Fruit fly (Drosophila melanogaster) whole organism, embryonic: ENCODE data around the gene Gr2a.

ENCODE experiments used
- Aef1 ChIP-seq: fragments of 200-800 bp; sonication (Bioruptor generic); IDR thresholded peaks from 3 replicates; pipeline ENCODE4 v1.3.6; 2022; ENCODE audit warnings: missing biosample characterization, missing genetic modification characterization
- BEAF-32 ChIP-seq: fragments of 200-800 bp; sonication (Bioruptor generic); optimal IDR thresholded peaks from 3 replicates; lab custom pipeline; 2017; ENCODE audit warnings: missing biosample characterization, missing genetic modification characterization, mild to moderate bottlenecking, moderate library complexity, missing genetic modification reagents
- CG12659 ChIP-seq: fragments of 200-800 bp; sonication (Bioruptor generic); optimal IDR thresholded peaks from 3 replicates; lab custom pipeline; 2017; ENCODE audit warnings: mild to moderate bottlenecking, missing biosample characterization, missing genetic modification reagents, missing genetic modification characterization
- CG12942 ChIP-seq: fragments of 200-800 bp; sonication (Bioruptor generic); optimal IDR thresholded peaks from 3 replicates; lab custom pipeline; 2016; ENCODE audit warnings: missing biosample characterization, missing genetic modification characterization
- CG14050 ChIP-seq: fragments of 200-800 bp; sonication (Bioruptor generic); IDR thresholded peaks from 3 replicates; pipeline ENCODE4 v1.3.6; 2022; ENCODE audit warnings: missing biosample characterization, missing genetic modification characterization
- CG14860 ChIP-seq: fragments of 200-800 bp; sonication (Bioruptor generic); IDR thresholded peaks from 3 replicates; pipeline ENCODE4 v1.3.6; 2022; ENCODE audit warnings: missing biosample characterization, missing genetic modification characterization; ENCODE audit not compliant: partially characterized antibody
- CG15479 ChIP-seq: fragments of 200-800 bp; sonication (Bioruptor generic); optimal IDR thresholded peaks from 3 replicates; lab custom pipeline; 2019; ENCODE audit warnings: missing biosample characterization, mild to moderate bottlenecking, missing genetic modification characterization, moderate library complexity
- CG17829 ChIP-seq: fragments of 200-800 bp; optimal IDR thresholded peaks from 2 replicates; lab custom pipeline; 2019; ENCODE audit warnings: missing biosample characterization, mild to moderate bottlenecking, missing genetic modification characterization, moderate library complexity
- CG18476 ChIP-seq: fragments of 200-800 bp; sonication (Bioruptor generic); optimal IDR thresholded peaks from 2 replicates; lab custom pipeline; 2016; ENCODE audit warnings: missing biosample characterization, mild to moderate bottlenecking, missing genetic modification characterization
- CG18599 ChIP-seq: fragments of 200-800 bp; sonication (Bioruptor generic); optimal IDR thresholded peaks from 3 replicates; lab custom pipeline; 2017; ENCODE audit warnings: missing biosample characterization, missing genetic modification characterization, mild to moderate bottlenecking, moderate library complexity, missing genetic modification reagents
- CG2116 ChIP-seq: fragments of 200-800 bp; sonication (Bioruptor generic); optimal IDR thresholded peaks from 3 replicates; lab custom pipeline; 2018; ENCODE audit warnings: missing biosample characterization, mild to moderate bottlenecking, missing genetic modification characterization
- CG31224 ChIP-seq: fragments of 200-800 bp; sonication (Bioruptor generic); IDR thresholded peaks from 2 replicates; pipeline ENCODE4 v1.3.6; 2022; ENCODE audit warnings: missing biosample characterization, missing genetic modification characterization
- CG3847 ChIP-seq: fragments of 200-800 bp; sonication (Bioruptor generic); IDR thresholded peaks from 2 replicates; pipeline ENCODE4 v1.3.6; 2022; ENCODE audit warnings: missing biosample characterization, missing genetic modification characterization
- CG4707 ChIP-seq: fragments of 200-800 bp; sonication (Bioruptor generic); optimal IDR thresholded peaks from 2 replicates; lab custom pipeline; 2018; ENCODE audit warnings: missing biosample characterization, mild to moderate bottlenecking, missing genetic modification characterization, moderate library complexity
- CG9727 ChIP-seq: fragments of 200-800 bp; sonication (Bioruptor generic); optimal IDR thresholded peaks from 3 replicates; lab custom pipeline; 2017; ENCODE audit warnings: missing biosample characterization, mild to moderate bottlenecking, missing genetic modification characterization
- Hand ChIP-seq: fragments of 200-800 bp; sonication (Bioruptor generic); optimal IDR thresholded peaks from 2 replicates; lab custom pipeline; 2017; ENCODE audit warnings: mild to moderate bottlenecking, missing biosample characterization, missing genetic modification reagents, missing genetic modification characterization
- Hr51 ChIP-seq, 2 experiments: fragments of 200-800 bp; sonication (Bioruptor generic); optimal IDR thresholded peaks; 2 replicates in 1 of 2; 3 replicates in 1 of 2; lab custom pipeline; 2016 to 2018; ENCODE audit warnings: missing biosample characterization in 2 of 2, missing genetic modification characterization in 2 of 2, mild to moderate bottlenecking in 1 of 2, moderate library complexity in 1 of 2
- Jarid2 ChIP-seq: fragments of 200-800 bp; sonication (Bioruptor generic); optimal IDR thresholded peaks from 3 replicates; lab custom pipeline; 2017; ENCODE audit warnings: mild to moderate bottlenecking, missing biosample characterization, missing genetic modification reagents, missing genetic modification characterization
- Lim3 ChIP-seq: fragments of 200-800 bp; sonication (Bioruptor generic); IDR thresholded peaks from 2 replicates; pipeline ENCODE4 v1.3.6; 2022; ENCODE audit warnings: missing biosample characterization, missing genetic modification characterization
- MTF-1 ChIP-seq: fragments of 200-800 bp; sonication (Bioruptor generic); optimal IDR thresholded peaks from 2 replicates; lab custom pipeline; 2018; ENCODE audit warnings: missing biosample characterization, mild to moderate bottlenecking, missing genetic modification characterization, borderline replicate concordance
- NK7.1 ChIP-seq: fragments of 200-800 bp; sonication (Bioruptor generic); optimal IDR thresholded peaks from 3 replicates; lab custom pipeline; 2016; ENCODE audit warnings: missing biosample characterization, missing genetic modification characterization
- Nf-YC ChIP-seq: fragments of 200-800 bp; optimal IDR thresholded peaks from 3 replicates; lab custom pipeline; 2019; ENCODE audit warnings: missing biosample characterization, mild to moderate bottlenecking, missing genetic modification characterization, moderate library complexity
- Trl ChIP-seq, 3 experiments: fragments of >200 bp in 2 of 3; fragments of 200-800 bp in 1 of 3; sonication (Bioruptor generic) in 1 of 3; optimal IDR thresholded peaks; 2 replicates in 1 of 3; 3 replicates in 2 of 3; lab custom pipeline; 2016 to 2017; ENCODE audit warnings: missing biosample characterization in 1 of 3, missing genetic modification characterization in 1 of 3
- aop ChIP-seq: fragments of 200-800 bp; sonication (Bioruptor generic); IDR thresholded peaks from 2 replicates; pipeline ENCODE4 v1.3.6; 2022; ENCODE audit warnings: missing biosample characterization, missing genetic modification characterization
- az2 ChIP-seq: fragments of 200-800 bp; sonication (Bioruptor generic); optimal IDR thresholded peaks from 3 replicates; lab custom pipeline; 2016; ENCODE audit warnings: missing biosample characterization, missing genetic modification characterization
- chinmo ChIP-seq: fragments of 200-800 bp; sonication (Bioruptor generic); IDR thresholded peaks from 4 replicates; pipeline ENCODE4 v1.3.6; 2022; ENCODE audit warnings: missing biosample characterization, missing genetic modification characterization; ENCODE audit not compliant: partially characterized antibody
- croc ChIP-seq: fragments of 200-800 bp; sonication (Bioruptor generic); conservative IDR thresholded peaks from 3 replicates; pipeline ENCODE4 v1.3.6; 2022; ENCODE audit warnings: missing biosample characterization, missing genetic modification characterization
- crp ChIP-seq, 2 experiments: fragments of 200-800 bp; sonication (Bioruptor generic); optimal IDR thresholded peaks; 2 replicates in 1 of 2; 3 replicates in 1 of 2; lab custom pipeline; 2017; ENCODE audit warnings: missing biosample characterization in 2 of 2, missing genetic modification characterization in 2 of 2, mild to moderate bottlenecking in 1 of 2, moderate library complexity in 1 of 2
- eve ChIP-seq, 2 experiments: fragments of >200 bp; optimal IDR thresholded peaks; 2 replicates each; lab custom pipeline; 2017; ENCODE audit warnings: missing biosample characterization in 2 of 2, missing genetic modification characterization in 2 of 2
- gcm2 ChIP-seq: fragments of 200-800 bp; sonication (Bioruptor generic); optimal IDR thresholded peaks from 2 replicates; lab custom pipeline; 2016; ENCODE audit warnings: missing biosample characterization, missing genetic modification characterization
- grn ChIP-seq: fragments of 200-800 bp; sonication (Bioruptor generic); optimal IDR thresholded peaks from 3 replicates; lab custom pipeline; 2017; ENCODE audit warnings: missing biosample characterization, missing genetic modification characterization
- lab ChIP-seq: fragments of 200-800 bp; sonication (Bioruptor generic); optimal IDR thresholded peaks from 3 replicates; lab custom pipeline; 2017; ENCODE audit warnings: missing biosample characterization, missing genetic modification characterization, mild to moderate bottlenecking, moderate library complexity, missing genetic modification reagents
- oc ChIP-seq: fragments of 200-800 bp; sonication (Bioruptor generic); optimal IDR thresholded peaks from 2 replicates; lab custom pipeline; 2018; ENCODE audit warnings: missing biosample characterization, mild to moderate bottlenecking, missing genetic modification characterization, moderate library complexity
- pan ChIP-seq, 4 experiments: fragments of >200 bp in 3 of 4; fragments of 200-800 bp in 1 of 4; sonication (Bioruptor generic) in 1 of 4; optimal IDR thresholded peaks in 3 of 4; IDR thresholded peaks in 1 of 4; 2 replicates each; pipeline versions ENCODE4 v1.3.6 to Lab custom; 2017 to 2022; ENCODE audit warnings: missing biosample characterization in 2 of 4, missing genetic modification characterization in 2 of 4, mixed read lengths in 1 of 4
- repo ChIP-seq: fragments of 200-800 bp; sonication (Bioruptor generic); optimal IDR thresholded peaks from 2 replicates; lab custom pipeline; 2016; ENCODE audit warnings: missing biosample characterization, missing genetic modification characterization
- scrt ChIP-seq: fragments of 200-800 bp; sonication (Bioruptor generic); optimal IDR thresholded peaks from 2 replicates; lab custom pipeline; 2018; ENCODE audit warnings: missing biosample characterization, mild to moderate bottlenecking, missing genetic modification characterization, moderate library complexity
- trh ChIP-seq: fragments of 200-800 bp; sonication (Bioruptor generic); optimal IDR thresholded peaks from 2 replicates; lab custom pipeline; 2016; ENCODE audit warnings: missing biosample characterization, missing genetic modification characterization
- ttk ChIP-seq: fragments of 200-800 bp; sonication (Bioruptor generic); IDR thresholded peaks from 2 replicates; pipeline ENCODE4 v2.1.2; 2022; ENCODE audit warnings: missing biosample characterization, missing genetic modification characterization
- twi ChIP-seq: fragments of 200-800 bp; optimal IDR thresholded peaks from 2 replicates; lab custom pipeline; 2019; ENCODE audit warnings: missing biosample characterization, mild to moderate bottlenecking, missing genetic modification characterization, moderate library complexity
- unc-4 ChIP-seq: fragments of 200-800 bp; sonication (Bioruptor generic); IDR thresholded peaks from 2 replicates; pipeline ENCODE4 v1.3.6; 2022; ENCODE audit warnings: missing biosample characterization, missing genetic modification characterization; ENCODE audit not compliant: partially characterized antibody
- unpg ChIP-seq: fragments of 200-800 bp; sonication (Bioruptor generic); optimal IDR thresholded peaks from 3 replicates; lab custom pipeline; 2018; ENCODE audit warnings: missing biosample characterization, mild to moderate bottlenecking, missing genetic modification characterization, moderate library complexity
- zf30C ChIP-seq: fragments of 200-800 bp; sonication (Bioruptor generic); optimal IDR thresholded peaks from 3 replicates; lab custom pipeline; 2018; ENCODE audit warnings: missing biosample characterization, mild to moderate bottlenecking, missing genetic modification characterization

Gr2a gene

DNA sequence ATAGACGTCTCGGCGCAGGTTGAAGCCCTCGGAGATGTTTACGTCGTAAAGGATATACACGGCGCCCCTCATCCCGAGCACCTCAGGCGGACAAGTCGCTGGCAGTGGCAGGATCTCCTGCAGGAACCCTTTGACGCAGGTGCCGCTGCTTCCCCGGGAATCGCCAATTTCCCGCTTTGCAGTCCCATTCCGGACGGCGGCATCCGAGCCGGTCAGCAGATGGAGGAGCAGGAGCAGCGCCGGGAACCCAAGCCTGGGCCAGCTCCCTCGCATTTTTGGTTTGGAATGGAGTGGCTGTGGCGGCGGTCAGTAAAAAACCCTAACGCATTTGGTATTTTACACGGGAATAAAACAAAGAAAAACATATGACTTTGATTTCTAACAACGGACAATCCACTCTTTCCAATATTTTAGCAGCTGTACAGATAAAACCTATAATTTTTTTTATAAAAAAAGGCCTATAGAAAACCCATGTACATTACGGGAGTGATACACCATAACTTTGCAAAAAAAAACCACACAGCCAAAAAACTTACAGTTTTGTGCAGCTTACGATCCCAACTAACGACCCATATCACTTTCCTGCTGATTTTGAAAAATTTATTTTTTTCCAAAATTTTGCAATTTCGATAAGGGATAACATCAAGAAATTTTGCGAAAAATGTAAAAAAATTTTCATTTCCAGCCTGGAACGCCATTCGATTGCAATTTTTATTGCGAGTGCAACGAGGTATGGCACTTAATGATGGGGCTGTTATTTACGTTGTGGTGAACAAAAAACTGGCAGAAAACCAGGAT lies 13.7 kb downstream of the Gr2a start, which contains the start of the genes O-fut2 and CG14777 (continued):
- TF ChIP-seq pan (optimal IDR thresholded peaks at IDR 0.05; lab: Kevin White, UChicago) (no peak), pan (GFP tag; optimal IDR thresholded peaks at IDR 0.05 in 1 of 2, IDR thresholded peaks at IDR 0.05 in 1 of 2) (peak in 1 of 2 experiments; percentile 6), Jarid2 (GFP tag; lab: Kevin White, UChicago) (no peak), twi (tag; lab: Kevin White, UChicago) (no peak), az2 (GFP tag; lab: Kevin White, UChicago) (peak; percentile 9)

DNA sequence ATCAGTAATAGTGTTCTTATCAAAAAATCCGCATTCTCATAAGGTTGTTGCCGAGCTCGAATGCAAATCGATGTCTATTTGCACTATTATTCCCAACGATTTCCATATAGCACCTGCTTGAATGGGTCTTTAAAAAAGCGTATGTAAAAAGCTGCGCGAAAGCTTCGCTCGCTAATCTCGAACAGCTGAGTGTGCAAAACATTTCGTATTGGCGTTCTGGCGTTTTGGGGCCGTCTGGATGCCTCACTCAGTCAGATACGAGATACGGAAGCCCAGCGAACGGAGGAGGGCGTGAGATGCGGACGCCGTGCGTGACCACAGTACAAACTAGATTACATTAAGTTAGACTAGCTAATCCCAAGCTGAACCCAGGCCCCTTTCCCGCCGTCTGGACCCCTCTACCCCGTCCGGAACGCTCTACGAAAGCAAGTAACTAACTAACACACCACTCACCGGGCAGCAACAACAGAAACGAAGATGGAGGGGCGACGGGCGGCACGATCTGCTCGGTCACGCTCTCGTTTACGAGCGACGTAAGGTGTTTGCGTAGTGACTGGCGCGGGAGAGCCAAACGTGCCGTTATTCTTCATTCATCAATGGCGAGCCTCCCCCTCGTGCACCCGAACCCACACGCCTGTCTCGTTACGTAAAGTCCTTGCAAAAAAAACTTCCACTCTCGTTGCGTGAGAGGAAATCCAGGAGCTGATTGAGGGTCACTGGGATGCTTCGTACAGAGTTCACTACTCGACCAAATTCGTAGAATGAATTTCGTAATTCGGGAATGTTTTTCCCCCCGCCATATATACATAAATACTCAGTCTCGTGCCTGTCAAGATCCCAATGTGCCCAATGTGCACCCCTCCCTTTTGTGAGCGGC lies 14.5 kb downstream of the Gr2a start:
- TF ChIP-seq CG18599 (GFP tag; lab: Kevin White, UChicago) (peak; percentile 50), CG12659 (GFP tag; lab: Kevin White, UChicago) (no peak), chinmo (GFP tag; lab: Robert Waterston, UW) (0 out of 4 replicates have a peak, but pooled peaks have one; percentile 52), CG15479 (GFP tag; lab: Kevin White, UChicago) (no peak), CG4707 (GFP tag; lab: Kevin White, UChicago) (no peak), oc (tag; lab: Kevin White, UChicago) (no peak), lab (GFP tag; lab: Kevin White, UChicago) (no peak), Trl (optimal IDR thresholded peaks at IDR 0.05; lab: Kevin White, UChicago) (peak in 1 of 2 experiments; percentile 22), Trl (GFP tag; optimal IDR thresholded peaks at IDR 0.05; lab: Kevin White, UChicago) (no peak), CG17829 (no peak), aop (GFP tag; lab: Robert Waterston, UW) (no peak), MTF-1 (GFP tag; lab: Kevin White, UChicago) (no peak), repo (GFP tag; lab: Kevin White, UChicago) (no peak), CG9727 (GFP tag; lab: Kevin White, UChicago) (no peak), gcm2 (no peak), ttk (GFP tag; lab: Robert Waterston, UW) (no peak), crp (GFP tag; optimal IDR thresholded peaks at IDR 0.05; lab: Kevin White, UChicago) (peak in 1 of 2 experiments; percentile 71), unc-4 (GFP tag; lab: Robert Waterston, UW) (0 out of 2 replicates have a peak, but pooled peaks have one; percentile 25), trh (GFP tag; lab: Kevin White, UChicago) (no peak), Lim3 (GFP tag; lab: Robert Waterston, UW) (no peak), CG18476 (GFP tag; lab: Kevin White, UChicago) (no peak), CG14050 (GFP tag; lab: Robert Waterston, UW) (no peak), Aef1 (peak; percentile 42; the same call in 1 of the 3 replicates), CG31224 (GFP tag; lab: Robert Waterston, UW) (0 out of 2 replicates have a peak, but pooled peaks have one; percentile 9), grn (GFP tag; lab: Kevin White, UChicago) (no peak), CG12942 (GFP tag; lab: Kevin White, UChicago) (no peak), scrt (GFP tag; lab: Kevin White, UChicago) (no peak), zf30C (GFP tag; lab: Kevin White, UChicago) (no peak), Hand (GFP tag; lab: Kevin White, UChicago) (peak; percentile 11), CG3847 (GFP tag; lab: Robert Waterston, UW) (no peak), CG14860 (GFP tag; lab: Robert Waterston, UW) (no peak), Hr51 (GFP tag; optimal IDR thresholded peaks at IDR 0.05; lab: Kevin White, UChicago) (no peak), eve (GFP tag; optimal IDR thresholded peaks at IDR 0.05; lab: Kevin White, UChicago) (no peak), BEAF-32 (GFP tag; lab: Kevin White, UChicago) (peak; percentile 3), CG2116 (GFP tag; lab: Kevin White, UChicago) (no peak), croc (GFP tag; lab: Robert Waterston, UW) (no peak), unpg (GFP tag; lab: Kevin White, UChicago) (no peak), NK7.1 (no peak), Nf-YC (tag; lab: Kevin White, UChicago) (peak; percentile 10)
